Worm (Caenorhabditis elegans): ENCODE data around the gene pld-1.

Gene pld-1

ce11 chrII:5092362-5093281 lies 1.1 kb upstream of the pld-1 start, which contains the start of gene C04G6.2 (continued):
- TF ChIP-seq daf-12 (tag; optimal IDR thresholded peaks at IDR 0.05) (no peak), daf-8 (GFP tag; IDR thresholded peaks at IDR 0.05) (no peak), daf-19 (GFP tag; conservative IDR thresholded peaks at IDR 0.05) (no peak), hmg-1.1 (GFP tag; IDR thresholded peaks at IDR 0.05) (0 out of 2 replicates have a peak, but pooled peaks have one; percentile 38), F49E8.2 (tag; optimal IDR thresholded peaks at IDR 0.05; ENCODE audit: borderline replicate concordance) (no peak), php-3 (GFP tag; IDR thresholded peaks at IDR 0.05) (no peak), nhr-6 (tag; optimal IDR thresholded peaks at IDR 0.05) (peak; percentile 49), mdl-1 (tag; optimal IDR thresholded peaks at IDR 0.05) (peak; percentile 18 to 67), rbr-2 (tag; optimal IDR thresholded peaks at IDR 0.05) (peak; percentile 40), dmd-6 (GFP tag; IDR thresholded peaks at IDR 0.05) (peak; percentile 30; the same call in 1 of the 2 replicates), ceh-62 (tag; optimal IDR thresholded peaks at IDR 0.05) (no peak), nhr-28 (tag; optimal IDR thresholded peaks at IDR 0.05) (peak; percentile 30), unc-62 (GFP tag; optimal IDR thresholded peaks at IDR 0.05 in 1 of 2) (peak in 1 of 2 experiments; percentile 45), unc-62 (tag; optimal IDR thresholded peaks at IDR 0.05) (no peak), fkh-10 (GFP tag; optimal IDR thresholded peaks at IDR 0.05) (no peak), mxl-3 (GFP tag; optimal IDR thresholded peaks at IDR 0.05) (peak; percentile 36), R02D3.7 (tag; optimal IDR thresholded peaks at IDR 0.05) (no peak), mep-1 (tag; optimal IDR thresholded peaks at IDR 0.05) (peak; percentile 47), nhr-48 (tag; optimal IDR thresholded peaks at IDR 0.05) (peak; percentile 16), hlh-30 (tag; optimal IDR thresholded peaks at IDR 0.05; ENCODE audit: insufficient read depth) (peak; percentile 80), tra-1 (GFP tag; IDR thresholded peaks at IDR 0.05) (0 out of 2 replicates have a peak, but pooled peaks have one; percentile 5), dve-1 (tag; optimal IDR thresholded peaks at IDR 0.05; ENCODE audit: insufficient read depth) (peak; percentile 59), nhr-237 (tag; optimal IDR thresholded peaks at IDR 0.05) (no peak), egl-43 (GFP tag; IDR thresholded peaks at IDR 0.05) (no peak), nhr-102 (tag; optimal IDR thresholded peaks at IDR 0.05) (no peak), mes-2 (tag; optimal IDR thresholded peaks at IDR 0.05; ENCODE audit: poor library complexity, severe bottlenecking) (peak; percentile 71), Y105C5A.15 (GFP tag; IDR thresholded peaks at IDR 0.05) (no peak), daf-16 (GFP tag; optimal IDR thresholded peaks at IDR 0.05) (peak in 1 of 2 experiments; percentile 3), daf-16 (tag; optimal IDR thresholded peaks at IDR 0.05) (peak; percentile 81), pqm-1 (tag; optimal IDR thresholded peaks at IDR 0.05) (peak; percentile 64), ctbp-1 (GFP tag; IDR thresholded peaks at IDR 0.05) (0 out of 2 replicates have a peak, but pooled peaks have one; percentile 12), nhr-11 (tag; optimal IDR thresholded peaks at IDR 0.05) (peak; percentile 71), zag-1 (tag; optimal IDR thresholded peaks at IDR 0.05) (no peak), lin-13 (GFP tag; optimal IDR thresholded peaks at IDR 0.05) (no peak), Y48G9A.11 (GFP tag; IDR thresholded peaks at IDR 0.05) (no peak)

- TF ChIP-seq lin-13 (GFP tag; optimal IDR thresholded peaks at IDR 0.05): no peak
- no peak for TF ChIP-seq ZK337.2 (GFP tag; IDR thresholded peaks at IDR 0.05)
- peak; percentile 25 for TF ChIP-seq mes-2 (tag; optimal IDR thresholded peaks at IDR 0.05; ENCODE audit: poor library complexity, severe bottlenecking)
- no peak for TF ChIP-seq fkh-10 (GFP tag; optimal IDR thresholded peaks at IDR 0.05)
- TF ChIP-seq nhr-28 (tag; optimal IDR thresholded peaks at IDR 0.05): peak; percentile 15
- no peak for TF ChIP-seq cey-2 (tag; optimal IDR thresholded peaks at IDR 0.05; ENCODE audit: borderline replicate concordance, insufficient read depth)
- peak; percentile 64 for TF ChIP-seq aha-1 (tag)
- TF ChIP-seq pqm-1 (tag; optimal IDR thresholded peaks at IDR 0.05): peak; percentile 19
- TF ChIP-seq daf-16 (GFP tag; optimal IDR thresholded peaks at IDR 0.05): no peak
- TF ChIP-seq daf-16 (tag; optimal IDR thresholded peaks at IDR 0.05): peak; percentile 39
- peak; percentile 33 for TF ChIP-seq dve-1 (tag; optimal IDR thresholded peaks at IDR 0.05; ENCODE audit: insufficient read depth)
Measured at ce11 chrII:5086143-5086542, 5.3 kb downstream of the pld-1 start.

Data from whole organism, L4 larva.